Fruit fly (Drosophila melanogaster) Kc167 (cell line): Measurements from ENCODE around the gene ND-20L.

Experiments used
- Myc ChIP-seq: fragments of >200 bp; optimal IDR thresholded peaks from 2 replicates; lab custom pipeline; 2017; ENCODE audit warnings: missing external identifiers
- h ChIP-seq: fragments of >200 bp; optimal IDR thresholded peaks from 3 replicates; lab custom pipeline; 2018; ENCODE audit warnings: missing external identifiers
- psq ChIP-seq: fragments of >200 bp; optimal IDR thresholded peaks from 2 replicates; lab custom pipeline; 2017; ENCODE audit warnings: missing external identifiers
- ttk ChIP-seq: sonication (Bioruptor generic); optimal IDR thresholded peaks from 2 replicates; lab custom pipeline; 2017; ENCODE audit warnings: missing external identifiers

dm6 chr3R:29522164-29522563 is 6.6 kb downstream of the ND-20L start:
- no peak for TF ChIP-seq Myc
- TF ChIP-seq psq (lab: Kevin White, UChicago): no peak
- no peak for TF ChIP-seq h (lab: Kevin White, UChicago)
- TF ChIP-seq ttk: no peak
